Worm (Caenorhabditis elegans) whole organism, early embryonic: ENCODE data around the gene tra-3.

Experiments
- B0310.2 ChIP-seq: sonication (generic microtip); optimal IDR thresholded peaks from 2 replicates; lab custom pipeline; 2016; ENCODE audit warnings: mild to moderate bottlenecking, missing genetic modification characterization, missing compliant biosample characterization
- F13C5.2 ChIP-seq: sonication (generic microtip); optimal IDR thresholded peaks from 2 replicates; lab custom pipeline; 2017; ENCODE audit warnings: mild to moderate bottlenecking, missing genetic modification characterization, inconsistent platforms, missing compliant biosample characterization
- aly-1 ChIP-seq: sonication (generic microtip); optimal IDR thresholded peaks from 2 replicates; lab custom pipeline; 2016; ENCODE audit warnings: missing genetic modification characterization, missing compliant biosample characterization
- ama-1 ChIP-seq: fragments of 150-350 bp; optimal IDR thresholded peaks from 2 replicates; lab custom pipeline; 2014
- ceh-13 ChIP-seq: fragments of 200-800 bp; sonication (Bioruptor generic); optimal IDR thresholded peaks from 2 replicates; lab custom pipeline; 2018; ENCODE audit warnings: mild to moderate bottlenecking, missing genetic modification characterization, missing compliant biosample characterization
- ceh-36 ChIP-seq: sonication (generic microtip); optimal IDR thresholded peaks from 2 replicates; lab custom pipeline; 2016; ENCODE audit warnings: missing genetic modification characterization, inconsistent platforms, missing compliant biosample characterization
- ets-7 ChIP-seq: sonication (generic microtip); optimal IDR thresholded peaks from 2 replicates; lab custom pipeline; 2016; ENCODE audit warnings: missing genotype, missing genetic modification characterization, missing compliant biosample characterization
- flt-1 ChIP-seq: fragments of 200-800 bp; sonication (Bioruptor generic); IDR thresholded peaks from 2 replicates; pipeline ENCODE4 v1.3.6; 2022; ENCODE audit warnings: missing genetic modification characterization, missing compliant biosample characterization
- hmbx-1 ChIP-seq: sonication (generic microtip); optimal IDR thresholded peaks from 2 replicates; lab custom pipeline; 2016; ENCODE audit warnings: mild to moderate bottlenecking, missing genetic modification characterization, missing compliant biosample characterization
- hmg-4 ChIP-seq: fragments of 200-800 bp; sonication (Bioruptor generic); optimal IDR thresholded peaks from 2 replicates; lab custom pipeline; 2018; ENCODE audit warnings: mild to moderate bottlenecking, missing genetic modification characterization, missing compliant biosample characterization
- hnd-1 ChIP-seq: sonication (generic microtip); optimal IDR thresholded peaks from 2 replicates; lab custom pipeline; 2016; ENCODE audit warnings: missing genetic modification characterization, missing compliant biosample characterization
- pes-1 ChIP-seq: fragments of 200-800 bp; sonication (Bioruptor generic); IDR thresholded peaks from 2 replicates; pipeline ENCODE4 v1.3.6; 2022; ENCODE audit warnings: missing genetic modification reagents, missing genetic modification characterization, missing compliant biosample characterization
- scrt-1 ChIP-seq: fragments of 200-800 bp; sonication (Bioruptor generic); IDR thresholded peaks from 2 replicates; pipeline ENCODE4 v1.3.6; 2022; ENCODE audit warnings: missing genetic modification characterization, missing compliant biosample characterization
- sea-1 ChIP-seq: fragments of 200-800 bp; sonication (Bioruptor generic); conservative IDR thresholded peaks from 2 replicates; pipeline ENCODE4 v1.3.6; 2022; ENCODE audit warnings: missing genetic modification characterization, missing compliant biosample characterization
- tbx-11 ChIP-seq: fragments of 200-800 bp; sonication (Bioruptor generic); IDR thresholded peaks from 2 replicates; pipeline ENCODE4 v1.3.6; 2022; ENCODE audit warnings: missing genetic modification characterization, missing compliant biosample characterization
- tbx-37 ChIP-seq: fragments of 200-800 bp; sonication (Bioruptor generic); conservative IDR thresholded peaks from 2 replicates; pipeline ENCODE4 v1.3.6; 2022; ENCODE audit warnings: missing genetic modification reagents, missing genetic modification characterization, missing compliant biosample characterization
- tra-4 ChIP-seq: sonication (generic microtip); optimal IDR thresholded peaks from 2 replicates; lab custom pipeline; 2017; ENCODE audit warnings: missing genetic modification characterization, missing compliant biosample characterization

The tra-3 gene

DNA sequence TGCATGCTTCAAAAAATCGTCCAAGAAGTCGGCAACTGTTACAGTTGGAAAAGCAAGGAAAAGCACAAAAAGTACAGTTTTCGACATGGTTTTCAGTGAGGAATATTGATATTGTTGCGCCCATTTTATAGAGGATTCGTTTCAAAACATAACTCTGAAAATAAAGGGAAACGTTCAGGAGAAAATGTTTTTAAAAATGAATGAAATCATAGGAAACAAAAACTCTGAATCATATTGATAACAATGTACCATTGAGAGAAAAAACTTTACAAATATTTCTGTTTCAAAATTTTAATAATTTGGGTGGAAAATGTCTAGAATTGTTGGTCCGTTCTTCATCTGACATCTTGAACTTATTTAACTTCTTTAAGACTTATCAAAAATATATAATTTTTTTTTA, 20.8 kb downstream of the tra-3 start, which contains the start of gene F55B11.2:
TSS of gene F55B11.2 (minus strand) at position 101 of the 400 bp plus-strand sequence.
- TF ChIP-seq aly-1 (tag; lab: Kevin White, UChicago): no peak
- no peak for TF ChIP-seq sea-1 (GFP tag; lab: Robert Waterston, UW)
- no peak for TF ChIP-seq scrt-1 (GFP tag; lab: Robert Waterston, UW)
- TF ChIP-seq hnd-1 (tag; lab: Kevin White, UChicago): no peak
- TF ChIP-seq ceh-36 (tag; lab: Kevin White, UChicago): no peak
- no peak for TF ChIP-seq hmg-4 (GFP tag; lab: Kevin White, UChicago)
- no peak for TF ChIP-seq tra-4 (tag; lab: Kevin White, UChicago)
- TF ChIP-seq pes-1 (GFP tag; lab: Robert Waterston, UW): no peak
- TF ChIP-seq B0310.2 (tag; lab: Kevin White, UChicago): no peak
- no peak for TF ChIP-seq tbx-11 (GFP tag; lab: Robert Waterston, UW)
- no peak for TF ChIP-seq ets-7 (tag; lab: Kevin White, UChicago)
- no peak for TF ChIP-seq flt-1 (GFP tag; lab: Robert Waterston, UW)
- TF ChIP-seq tbx-37: no peak
- no peak for TF ChIP-seq hmbx-1 (tag; lab: Kevin White, UChicago)
- no peak for TF ChIP-seq F13C5.2 (tag; lab: Kevin White, UChicago)
- no peak for TF ChIP-seq ceh-13 (GFP tag; lab: Kevin White, UChicago)
- no peak for TF ChIP-seq ama-1 (lab: Kevin White, UChicago)

ce11 chrIV:14421938-14422337, 22.0 kb downstream of the tra-3 start, which contains the start of gene F55B11.7:
F55B11.7 (minus strand) TSS chrIV:14422038.
- TF ChIP-seq tbx-11 (GFP tag; lab: Robert Waterston, UW) (no peak), tra-4 (tag; lab: Kevin White, UChicago) (no peak)

DNA sequence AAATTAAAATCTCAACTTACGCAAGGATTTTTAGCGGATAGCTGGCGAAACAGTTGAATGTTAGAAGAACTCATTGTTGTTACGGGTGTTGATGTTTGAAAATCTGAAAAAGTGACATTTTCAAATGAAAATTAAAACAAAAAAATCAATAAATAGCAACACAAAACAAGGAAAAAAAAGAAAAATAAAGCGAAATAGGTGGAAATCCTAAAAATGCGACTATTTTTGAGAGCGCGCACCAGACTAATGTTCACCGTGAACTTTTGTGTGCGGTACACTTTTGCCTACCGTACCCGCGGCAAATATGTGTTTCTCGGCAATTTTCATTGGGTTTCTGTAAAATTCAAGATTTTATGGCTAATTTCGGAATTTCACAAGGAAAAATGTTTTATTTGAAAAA, 26.9 kb downstream of the tra-3 start, which contains the start of gene F55B11.6:
TSS of gene F55B11.6 (minus strand) at position 101 of the 400 bp plus-strand sequence.
- TF ChIP-seq aly-1 (tag; lab: Kevin White, UChicago): no peak

- no peak for TF ChIP-seq tbx-37
- no peak for TF ChIP-seq aly-1 (tag; lab: Kevin White, UChicago)
- TF ChIP-seq hnd-1 (tag; lab: Kevin White, UChicago): no peak
- no peak for TF ChIP-seq F13C5.2 (tag; lab: Kevin White, UChicago)
- TF ChIP-seq ets-7 (tag; lab: Kevin White, UChicago): no peak
- TF ChIP-seq ama-1 (lab: Kevin White, UChicago): no peak
- no peak for TF ChIP-seq hmbx-1 (tag; lab: Kevin White, UChicago)
- no peak for TF ChIP-seq scrt-1 (GFP tag; lab: Robert Waterston, UW)
- TF ChIP-seq hmg-4 (GFP tag; lab: Kevin White, UChicago): no peak
- TF ChIP-seq ceh-36 (tag; lab: Kevin White, UChicago): no peak
- no peak for TF ChIP-seq sea-1 (GFP tag; lab: Robert Waterston, UW)
- TF ChIP-seq ceh-13 (GFP tag; lab: Kevin White, UChicago): no peak
Measured at ce11 chrIV:14414200-14414599, 29.8 kb downstream of the tra-3 start.

ce11 chrIV:14413386-14413785, 30.6 kb downstream of the tra-3 start:
- no peak for TF ChIP-seq ceh-13 (GFP tag; lab: Kevin White, UChicago)

DNA sequence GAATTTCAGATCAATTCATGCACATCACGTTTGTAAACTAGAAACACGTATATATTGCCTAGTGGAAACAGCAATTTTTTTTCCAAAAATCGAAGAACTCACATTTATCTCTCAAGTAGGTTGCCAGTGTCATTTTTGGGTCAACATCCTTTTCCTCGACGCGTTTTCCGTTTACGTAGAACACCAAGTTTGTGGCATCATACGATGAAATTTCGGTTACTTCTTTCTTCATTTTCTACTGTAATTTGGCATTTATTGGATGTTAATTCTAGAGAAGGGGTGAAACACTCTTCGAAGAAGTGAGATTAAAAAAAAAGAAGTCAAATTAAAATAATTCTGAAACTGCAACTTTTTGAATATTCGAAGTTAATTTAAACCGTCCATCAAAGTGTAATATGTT, 31.3 kb downstream of the tra-3 start, which contains the start of gene xdh-1:
TSS of gene xdh-1 (minus strand) at position 240 of the 400 bp plus-strand sequence.
- TF ChIP-seq tbx-11 (GFP tag; lab: Robert Waterston, UW): no peak
- no peak for TF ChIP-seq flt-1 (GFP tag; lab: Robert Waterston, UW)
- TF ChIP-seq hmg-4 (GFP tag; lab: Kevin White, UChicago): no peak
- no peak for TF ChIP-seq ets-7 (tag; lab: Kevin White, UChicago)
- no peak for TF ChIP-seq hnd-1 (tag; lab: Kevin White, UChicago)
- no peak for TF ChIP-seq ceh-36 (tag; lab: Kevin White, UChicago)
- TF ChIP-seq sea-1 (GFP tag; lab: Robert Waterston, UW): no peak
- TF ChIP-seq tbx-37: no peak

DNA sequence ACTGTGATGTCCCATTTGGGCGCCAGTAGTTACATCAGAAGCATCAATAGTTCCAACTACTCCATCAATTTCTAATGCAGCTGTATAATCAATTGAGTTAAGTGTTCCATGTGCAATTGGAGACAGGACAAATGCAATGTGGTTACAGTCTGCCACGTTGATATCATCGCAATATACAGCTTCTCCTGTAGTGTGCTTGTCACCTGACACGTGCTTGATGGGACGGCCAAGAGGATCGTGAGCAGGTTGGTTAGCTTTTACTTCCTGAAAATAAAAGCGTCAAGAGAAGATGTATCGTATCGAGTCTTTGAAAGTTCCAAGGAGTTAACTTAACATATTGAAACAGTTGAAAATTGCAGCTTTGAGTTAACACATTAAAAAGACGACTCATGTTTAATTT, 35.4 kb downstream of the tra-3 start:
- TF ChIP-seq sea-1 (GFP tag; lab: Robert Waterston, UW) (no peak), flt-1 (GFP tag; lab: Robert Waterston, UW) (no peak), pes-1 (GFP tag; lab: Robert Waterston, UW) (no peak), aly-1 (tag; lab: Kevin White, UChicago) (no peak), ceh-13 (GFP tag; lab: Kevin White, UChicago) (no peak), ceh-36 (tag; lab: Kevin White, UChicago) (no peak), hmg-4 (GFP tag; lab: Kevin White, UChicago) (no peak), hnd-1 (tag; lab: Kevin White, UChicago) (no peak), F13C5.2 (tag; lab: Kevin White, UChicago) (no peak), tbx-37 (no peak), scrt-1 (GFP tag; lab: Robert Waterston, UW) (no peak), tbx-11 (GFP tag; lab: Robert Waterston, UW) (no peak), tra-4 (tag; lab: Kevin White, UChicago) (no peak), ama-1 (lab: Kevin White, UChicago) (no peak), ets-7 (tag; lab: Kevin White, UChicago) (no peak), B0310.2 (tag; lab: Kevin White, UChicago) (no peak), hmbx-1 (tag; lab: Kevin White, UChicago) (no peak)

DNA sequence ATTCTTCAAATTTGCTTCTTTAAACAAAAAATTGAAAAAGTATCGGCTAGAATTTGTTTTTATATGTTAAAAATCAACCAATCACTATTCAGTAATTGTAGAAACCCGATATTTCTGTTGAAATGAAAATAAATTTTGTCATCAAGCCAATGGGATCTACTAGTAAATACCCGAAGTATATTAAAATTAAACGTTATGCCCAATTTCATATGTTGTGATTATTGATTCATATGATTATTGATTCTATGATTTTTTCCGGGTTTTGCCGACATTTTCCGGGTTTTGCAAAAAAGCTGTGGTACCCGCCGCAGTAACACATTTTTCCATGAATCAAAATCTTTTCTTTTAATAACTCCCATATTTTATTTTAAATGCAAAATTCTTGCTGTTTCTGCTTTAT, 48.5 kb downstream of the tra-3 start:
- TF ChIP-seq B0310.2 (tag; lab: Kevin White, UChicago) (no peak), tbx-37 (no peak)
